Worm (Caenorhabditis elegans) whole organism, L1 larva: ENCODE results near the gene F59C12.3.
A peak's percentile ranks its signal among the peaks of the same experiment; 100 is the strongest.

Source experiments
- ces-1 ChIP-seq: fragments of 150-350 bp; optimal IDR thresholded peaks from 2 replicates; lab custom pipeline; 2014; ENCODE audit warnings: missing biosample characterization, missing genetic modification reagents, missing genetic modification characterization
- ztf-4 ChIP-seq: fragments of 150-350 bp; optimal IDR thresholded peaks from 2 replicates; lab custom pipeline; 2014; ENCODE audit warnings: missing biosample characterization, missing genetic modification characterization

- TF ChIP-seq ces-1 (GFP tag; lab: Kevin White, UChicago) (no peak), ztf-4 (tag; lab: Kevin White, UChicago) (peak; percentile 95)
These were observed 3.1 kb upstream of the F59C12.3 start for ce11 chrX:16612293-16612946.
